Worm (Caenorhabditis elegans): ENCODE measurements around the gene anat-1.

Gene anat-1

ce11 chrIV:6803805-6804344 lies 33.2 kb downstream of the anat-1 start:
- TF ChIP-seq unc-39 (tag; optimal IDR thresholded peaks at IDR 0.05) (no peak), zag-1 (tag; optimal IDR thresholded peaks at IDR 0.05) (no peak), nhr-77 (tag; optimal IDR thresholded peaks at IDR 0.05) (no peak), nhr-28 (tag; optimal IDR thresholded peaks at IDR 0.05) (peak; percentile 3), fkh-10 (GFP tag; optimal IDR thresholded peaks at IDR 0.05) (no peak), spr-3 (GFP tag; optimal IDR thresholded peaks at IDR 0.05) (no peak), zip-11 (GFP tag; IDR thresholded peaks at IDR 0.05) (no peak), saeg-2 (GFP tag; IDR thresholded peaks at IDR 0.05) (no peak), F37D6.2 (tag; optimal IDR thresholded peaks at IDR 0.05) (no peak), dmd-6 (GFP tag; IDR thresholded peaks at IDR 0.05) (no peak; the same call in 1 of the 2 replicates), daf-16 (GFP tag; optimal IDR thresholded peaks at IDR 0.05) (peak in 1 of 2 experiments; percentile 3), daf-16 (tag; optimal IDR thresholded peaks at IDR 0.05) (no peak), lim-7 (GFP tag; IDR thresholded peaks at IDR 0.05) (no peak), hlh-30 (tag; optimal IDR thresholded peaks at IDR 0.05; ENCODE audit: insufficient read depth) (peak; percentile 37), jun-1 (tag; optimal IDR thresholded peaks at IDR 0.05) (no peak), fos-1 (tag; optimal IDR thresholded peaks at IDR 0.05) (peak; percentile 47), lir-3 (tag; optimal IDR thresholded peaks at IDR 0.05) (no peak)

- peak; percentile 14 for TF ChIP-seq aha-1 (tag)
- peak in 1 of 2 experiments; percentile 39 for TF ChIP-seq unc-62 (GFP tag; optimal IDR thresholded peaks at IDR 0.05 in 1 of 2)
- no peak for TF ChIP-seq unc-62 (tag; optimal IDR thresholded peaks at IDR 0.05)
- no peak for TF ChIP-seq lim-7 (GFP tag; IDR thresholded peaks at IDR 0.05)
- no peak for TF ChIP-seq R02D3.7 (tag; optimal IDR thresholded peaks at IDR 0.05)
These were observed 34.2 kb downstream of the anat-1 start, which contains the start of gene C17H12.37 for ce11 chrIV:6804815-6805214. Gene C17H12.37 (plus strand): TSS chrIV:6805115.

ce11 chrIV:6806475-6807063 lies 35.9 kb downstream of the anat-1 start, which contains the start of gene C17H12.10:
Gene C17H12.10 (plus strand): TSS chrIV:6806799.
- TF ChIP-seq dmd-9 (GFP tag; IDR thresholded peaks at IDR 0.05) (no peak), ces-1 (GFP tag; optimal IDR thresholded peaks at IDR 0.05) (peak; percentile 70), fkh-10 (GFP tag; optimal IDR thresholded peaks at IDR 0.05) (peak; percentile 37), zip-11 (GFP tag; IDR thresholded peaks at IDR 0.05) (no peak), daf-16 (GFP tag; optimal IDR thresholded peaks at IDR 0.05) (no peak), daf-16 (tag; optimal IDR thresholded peaks at IDR 0.05) (no peak), aha-1 (tag) (peak; percentile 44), zag-1 (tag; optimal IDR thresholded peaks at IDR 0.05) (no peak), rbr-2 (tag; optimal IDR thresholded peaks at IDR 0.05) (peak; percentile 44), unc-62 (GFP tag; optimal IDR thresholded peaks at IDR 0.05 in 1 of 2) (peak in 1 of 2 experiments; percentile 53), unc-62 (tag; optimal IDR thresholded peaks at IDR 0.05) (no peak), mep-1 (tag; optimal IDR thresholded peaks at IDR 0.05) (peak; percentile 46), nhr-11 (tag; optimal IDR thresholded peaks at IDR 0.05) (peak; percentile 31), skn-1 (tag; optimal IDR thresholded peaks at IDR 0.05) (no peak), ceh-20 (GFP tag; IDR thresholded peaks at IDR 0.05) (no peak), mdt-29 (GFP tag; IDR thresholded peaks at IDR 0.05) (no peak), lir-3 (tag; optimal IDR thresholded peaks at IDR 0.05) (no peak), R02D3.7 (tag; optimal IDR thresholded peaks at IDR 0.05) (no peak), ZK546.5 (tag; optimal IDR thresholded peaks at IDR 0.05) (no peak), ctbp-1 (GFP tag; IDR thresholded peaks at IDR 0.05) (0 out of 2 replicates have a peak, but pooled peaks have one; percentile 46), mdl-1 (tag; optimal IDR thresholded peaks at IDR 0.05) (peak in 1 of 2 experiments; percentile 2), T26A8.4 (GFP tag; IDR thresholded peaks at IDR 0.05) (no peak), D1046.2 (GFP tag; IDR thresholded peaks at IDR 0.05) (no peak), hmg-1.1 (GFP tag; IDR thresholded peaks at IDR 0.05) (no peak), daf-8 (GFP tag; IDR thresholded peaks at IDR 0.05) (no peak)

- TF ChIP-seq zag-1 (tag; optimal IDR thresholded peaks at IDR 0.05) (no peak), lin-15B (tag; optimal IDR thresholded peaks at IDR 0.05) (no peak), mep-1 (tag; optimal IDR thresholded peaks at IDR 0.05) (peak; percentile 71), nhr-11 (tag; optimal IDR thresholded peaks at IDR 0.05) (no peak), nhr-111 (GFP tag; optimal IDR thresholded peaks at IDR 0.05) (no peak), spr-3 (GFP tag; optimal IDR thresholded peaks at IDR 0.05) (no peak), ceh-44 (GFP tag; IDR thresholded peaks at IDR 0.05) (no peak), vab-7 (GFP tag; IDR thresholded peaks at IDR 0.05) (no peak), Y75B8A.6 (GFP tag; IDR thresholded peaks at IDR 0.05) (no peak), mxl-2 (GFP tag; conservative IDR thresholded peaks at IDR 0.05) (no peak), F26F4.8 (GFP tag; conservative IDR thresholded peaks at IDR 0.05) (0 out of 2 replicates have a peak, but pooled peaks have one; percentile 16), daf-19 (GFP tag; conservative IDR thresholded peaks at IDR 0.05) (no peak), tra-1 (GFP tag; IDR thresholded peaks at IDR 0.05) (no peak), nhr-48 (tag; optimal IDR thresholded peaks at IDR 0.05) (no peak)
These were observed 39.1 kb downstream of the anat-1 start for ce11 chrIV:6809756-6810155.
